Fruit fly (Drosophila melanogaster): Measurements from ENCODE around the gene Sema1a.

The Sema1a gene

DNA sequence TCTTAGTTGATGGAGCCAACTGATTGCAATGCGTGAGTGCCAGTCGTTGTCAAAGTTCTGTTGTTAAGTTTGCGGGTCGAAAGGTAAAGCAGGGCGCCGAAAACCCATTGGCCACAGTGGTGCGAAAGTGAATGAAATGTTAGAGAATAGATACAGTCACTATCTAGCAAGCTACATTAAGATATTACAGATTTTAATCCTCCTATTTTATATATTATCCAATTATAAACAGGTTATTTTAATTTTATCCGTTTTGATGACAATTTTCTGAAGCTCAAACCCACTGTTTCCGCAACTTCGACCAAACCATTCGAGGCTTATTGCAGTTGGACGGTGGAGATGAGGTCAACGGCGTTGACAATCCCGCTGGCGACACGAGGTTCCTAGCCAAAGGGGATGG lies 10.5 kb downstream of the Sema1a start (continued):
- peak; percentile 36; the same call in 1 of the 2 replicates for TF ChIP-seq CG17328 (GFP tag; IDR thresholded peaks at IDR 0.05)
- no peak for TF ChIP-seq CG7786 (GFP tag; optimal IDR thresholded peaks at IDR 0.05)
- peak; percentile 12 for TF ChIP-seq tin (GFP tag; optimal IDR thresholded peaks at IDR 0.05)
- TF ChIP-seq BtbVII (GFP tag; optimal IDR thresholded peaks at IDR 0.05) = no peak
- TF ChIP-seq cas (GFP tag; IDR thresholded peaks at IDR 0.05) = no peak
- TF ChIP-seq CG13123 (GFP tag; optimal IDR thresholded peaks at IDR 0.05) = no peak
- TF ChIP-seq twi (tag; optimal IDR thresholded peaks at IDR 0.05) = no peak
- no peak for TF ChIP-seq Nf-YA (GFP tag; IDR thresholded peaks at IDR 0.05)
- TF ChIP-seq CG3065 (GFP tag; optimal IDR thresholded peaks at IDR 0.05) = no peak
- TF ChIP-seq fu2 (GFP tag; optimal IDR thresholded peaks at IDR 0.05) = no peak
- TF ChIP-seq CG34422 (GFP tag; IDR thresholded peaks at IDR 0.05) = 0 out of 3 replicates have a peak, but pooled peaks have one; percentile 25
- TF ChIP-seq Mrtf (GFP tag; IDR thresholded peaks at IDR 0.05) = no peak
- no peak for TF ChIP-seq sim (GFP tag; IDR thresholded peaks at IDR 0.05)
- 0 out of 2 replicates have a peak, but pooled peaks have one; percentile 30 for TF ChIP-seq HLH3B (GFP tag; IDR thresholded peaks at IDR 0.05)
- no peak for TF ChIP-seq sd (tag; optimal IDR thresholded peaks at IDR 0.05)
- TF ChIP-seq CG8478 (optimal IDR thresholded peaks at IDR 0.05) = no peak
- TF ChIP-seq CG14667 (GFP tag; IDR thresholded peaks at IDR 0.05) = no peak
- no peak for TF ChIP-seq CG8765 (GFP tag; IDR thresholded peaks at IDR 0.05)
- TF ChIP-seq CG13775 (GFP tag; optimal IDR thresholded peaks at IDR 0.05) = no peak
- TF ChIP-seq CG4730 (GFP tag; IDR thresholded peaks at IDR 0.05) = no peak
- no peak for TF ChIP-seq gfzf (GFP tag; optimal IDR thresholded peaks at IDR 0.05)
- TF ChIP-seq CG11247 (GFP tag; IDR thresholded peaks at IDR 0.05) = no peak
- TF ChIP-seq Jarid2 (GFP tag; optimal IDR thresholded peaks at IDR 0.05) = no peak
- no peak for TF ChIP-seq wor (GFP tag; IDR thresholded peaks at IDR 0.05)
- no peak for TF ChIP-seq Xbp1 (GFP tag; optimal IDR thresholded peaks at IDR 0.05)
- TF ChIP-seq CG3995 (GFP tag; optimal IDR thresholded peaks at IDR 0.05) = no peak
- no peak for TF ChIP-seq pros (GFP tag; optimal IDR thresholded peaks at IDR 0.05)
- TF ChIP-seq dmrt11E (tag; optimal IDR thresholded peaks at IDR 0.05) = peak; percentile 63
- peak; percentile 61 for TF ChIP-seq Sox102F (GFP tag; optimal IDR thresholded peaks at IDR 0.05)
- TF ChIP-seq CG16779 (GFP tag; IDR thresholded peaks at IDR 0.05) = no peak
- no peak for TF ChIP-seq CG15696 (tag; optimal IDR thresholded peaks at IDR 0.05)
- no peak for TF ChIP-seq danr (GFP tag; IDR thresholded peaks at IDR 0.05)
- no peak for TF ChIP-seq CG17612 (GFP tag; IDR thresholded peaks at IDR 0.05)
- TF ChIP-seq Asciz (GFP tag; optimal IDR thresholded peaks at IDR 0.05) = peak; percentile 33
- no peak for TF ChIP-seq CG9797 (GFP tag; optimal IDR thresholded peaks at IDR 0.05)
- no peak for TF ChIP-seq Doc3 (GFP tag; IDR thresholded peaks at IDR 0.05; ENCODE audit: partially characterized antibody)
- TF ChIP-seq toy (GFP tag; IDR thresholded peaks at IDR 0.05) = no peak
- TF ChIP-seq unc-4 (GFP tag; IDR thresholded peaks at IDR 0.05; ENCODE audit: partially characterized antibody) = no peak
- peak; percentile 33 for TF ChIP-seq CG8388 (GFP tag; optimal IDR thresholded peaks at IDR 0.05)
- no peak; the same call in 1 of the 2 replicates for TF ChIP-seq Ptx1 (GFP tag; IDR thresholded peaks at IDR 0.05)
- TF ChIP-seq CG4328 (GFP tag; optimal IDR thresholded peaks at IDR 0.05) = no peak
- peak; percentile 61; the same call in 2 of the 3 replicates for TF ChIP-seq zfh1 (GFP tag; IDR thresholded peaks at IDR 0.05)
- TF ChIP-seq CG11085 (GFP tag; IDR thresholded peaks at IDR 0.05) = no peak
- peak; percentile 34 for TF ChIP-seq CG11504 (tag; optimal IDR thresholded peaks at IDR 0.05)
- TF ChIP-seq pb (GFP tag; optimal IDR thresholded peaks at IDR 0.05) = no peak
- no peak for TF ChIP-seq cato (GFP tag; optimal IDR thresholded peaks at IDR 0.05; ENCODE audit: borderline replicate concordance)
- 0 out of 2 replicates have a peak, but pooled peaks have one; percentile 26 for TF ChIP-seq CG5953 (GFP tag; IDR thresholded peaks at IDR 0.05)
- TF ChIP-seq CG18011 (GFP tag; optimal IDR thresholded peaks at IDR 0.05) = no peak
- no peak for TF ChIP-seq Camta (GFP tag; optimal IDR thresholded peaks at IDR 0.05)
- peak; percentile 12 for TF ChIP-seq CG6654 (GFP tag; optimal IDR thresholded peaks at IDR 0.05)
- no peak for TF ChIP-seq CG15479 (GFP tag; optimal IDR thresholded peaks at IDR 0.05)
- TF ChIP-seq lmd (GFP tag; IDR thresholded peaks at IDR 0.05) = no peak; the same call in 1 of the 2 replicates

Data from whole organism, embryonic.